Fruit fly (Drosophila melanogaster) whole organism, adult: ENCODE measurements around the gene CG4998.
A peak's percentile ranks its signal among the peaks of the same experiment; 100 is the strongest.

Source experiments
- CG12768 ChIP-seq: fragments of 200-800 bp; sonication (Bioruptor generic); optimal IDR thresholded peaks from 2 replicates; lab custom pipeline; 2017; ENCODE audit warnings: missing biosample characterization, missing genetic modification characterization, mild to moderate bottlenecking, moderate library complexity, missing genetic modification reagents
- CG14711 ChIP-seq: fragments of 200-800 bp; sonication (Bioruptor generic); optimal IDR thresholded peaks from 2 replicates; lab custom pipeline; 2018; ENCODE audit warnings: missing biosample characterization, mild to moderate bottlenecking, missing genetic modification characterization, moderate library complexity
- CG7101 ChIP-seq: fragments of 200-800 bp; sonication (Bioruptor generic); optimal IDR thresholded peaks from 2 replicates; lab custom pipeline; 2018; ENCODE audit warnings: missing biosample characterization, mild to moderate bottlenecking, missing genetic modification characterization, moderate library complexity
- Crg-1 ChIP-seq: fragments of 200-800 bp; sonication (Bioruptor generic); optimal IDR thresholded peaks from 2 replicates; lab custom pipeline; 2016; ENCODE audit warnings: missing biosample characterization, missing genetic modification characterization
- Hr96 ChIP-seq: fragments of 200-800 bp; sonication (Bioruptor generic); optimal IDR thresholded peaks from 2 replicates; lab custom pipeline; 2016; ENCODE audit warnings: missing biosample characterization, missing genetic modification characterization
- cnc ChIP-seq, 2 experiments: fragments of >200 bp; optimal IDR thresholded peaks; 2 replicates each; lab custom pipeline; 2017
- kay ChIP-seq: fragments of 200-800 bp; sonication (Bioruptor generic); peaks from one replicate; lab custom pipeline; 2016; ENCODE audit warnings: missing biosample characterization, missing genetic modification characterization, borderline replicate concordance
- ovo ChIP-seq: fragments of 200-800 bp; sonication (Bioruptor generic); optimal IDR thresholded peaks from 2 replicates; lab custom pipeline; 2016; ENCODE audit warnings: missing biosample characterization, missing genetic modification characterization
- toe ChIP-seq: fragments of 200-800 bp; sonication (Bioruptor generic); optimal IDR thresholded peaks from 2 replicates; lab custom pipeline; 2016; ENCODE audit warnings: missing biosample characterization, missing genetic modification characterization

DNA sequence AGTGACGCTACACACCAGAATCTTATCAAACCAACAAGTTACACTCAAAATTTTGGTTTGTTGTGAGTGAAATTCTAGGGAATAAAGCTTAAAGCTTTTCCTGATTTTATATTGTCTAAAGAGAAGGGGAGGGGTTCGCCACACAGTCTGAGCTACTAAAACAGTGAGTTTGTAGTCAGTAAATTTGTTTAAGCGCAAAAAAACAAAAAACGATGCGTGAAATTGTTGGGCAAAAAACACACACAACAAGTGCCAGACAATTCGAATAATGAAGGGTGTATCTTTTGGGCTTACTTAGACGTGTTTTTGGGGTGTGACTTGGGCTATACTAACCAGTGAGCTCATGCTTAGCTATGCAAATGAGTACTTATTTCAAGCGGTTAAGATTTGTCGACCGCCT is 21.0 kb downstream of the CG4998 start:
- TF ChIP-seq cnc (optimal IDR thresholded peaks at IDR 0.05; lab: Kevin White, UChicago): no peak
- no peak for TF ChIP-seq toe (GFP tag; lab: Kevin White, UChicago)
- TF ChIP-seq CG7101: no peak
- no peak for TF ChIP-seq CG14711
- TF ChIP-seq ovo (GFP tag; lab: Kevin White, UChicago): no peak
- TF ChIP-seq kay (GFP tag; lab: Kevin White, UChicago): peak; percentile 92
- no peak for TF ChIP-seq Crg-1
- no peak for TF ChIP-seq Hr96 (GFP tag; lab: Kevin White, UChicago)
- TF ChIP-seq CG12768: peak; percentile 39
